Worm (Caenorhabditis elegans): ENCODE results near the gene K04G7.1.
"Not testable (repeated sequence)": the region's sequence is repeated elsewhere in the genome, so short reads cannot be mapped to it uniquely, and the experiment has no call there.

Gene K04G7.1

ce11 chrIII:7162065-7162762 is at the start of gene K04G7.1, which contains the start of gene syf-2:
Gene K04G7.1, plus strand, starts transcription at chrIII:7162712.
Gene syf-2, minus strand, starts transcription at chrIII:7162115.
- TF ChIP-seq unc-62 (GFP tag; optimal IDR thresholded peaks at IDR 0.05) = no peak

DNA sequence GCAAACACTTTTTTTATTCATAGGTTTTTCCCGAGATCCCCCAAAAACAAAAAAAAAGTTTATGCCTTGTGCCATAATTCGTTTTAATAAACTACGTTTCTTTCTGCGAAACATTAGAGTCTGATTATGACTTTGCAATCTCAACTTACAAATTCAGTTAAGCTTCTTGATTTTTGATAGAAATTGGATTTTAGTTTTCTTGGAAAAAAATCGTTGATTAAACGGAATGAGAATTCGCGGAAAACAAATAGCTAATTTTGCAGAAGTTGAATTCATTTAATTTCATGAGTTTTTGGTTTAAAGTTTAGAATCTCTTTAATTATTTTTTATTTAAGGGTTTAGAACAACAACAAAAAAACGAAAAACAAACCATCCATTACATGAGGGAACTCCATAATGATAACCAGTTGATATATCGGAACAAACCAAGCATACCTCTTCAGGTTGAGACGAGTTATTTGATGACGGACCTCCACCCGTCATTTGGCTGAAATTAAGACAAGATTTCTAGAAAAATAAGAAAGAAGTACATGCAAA is 47.5 kb upstream of the K04G7.1 start, which contains the start of gene nhr-10:
Gene nhr-10 (minus strand): TSS at position 487 of the 537 bp plus-strand sequence.
- TF ChIP-seq unc-62 (GFP tag; optimal IDR thresholded peaks at IDR 0.05) = no peak

- no peak for TF ChIP-seq unc-62 (GFP tag; optimal IDR thresholded peaks at IDR 0.05)
These were observed 45.8 kb upstream of the K04G7.1 start for ce11 chrIII:7116615-7117252.

ce11 chrIII:7120477-7120876 is 42.0 kb upstream of the K04G7.1 start:
- no peak for TF ChIP-seq unc-62 (GFP tag; optimal IDR thresholded peaks at IDR 0.05)

DNA sequence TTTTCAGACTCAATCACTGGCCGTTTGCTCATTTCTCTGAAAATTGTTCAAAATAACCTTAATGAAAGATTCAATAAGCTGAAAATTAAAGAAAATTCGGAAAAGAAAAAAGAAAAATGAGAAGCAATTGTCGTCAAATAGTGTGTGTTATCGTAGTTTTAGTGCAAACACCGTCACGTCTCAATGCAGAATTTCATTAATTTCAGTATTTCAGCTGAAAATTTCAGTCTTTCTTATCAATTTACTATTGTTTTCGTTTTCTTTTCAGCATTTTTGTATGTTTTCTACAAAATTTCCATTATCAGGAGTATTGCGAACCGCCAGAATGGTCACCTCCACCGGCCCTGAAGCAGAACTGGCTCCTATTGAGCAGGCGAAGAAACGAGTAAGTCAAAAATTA is 39.7 kb upstream of the K04G7.1 start, which contains the start of the genes B0280.9 and rpia-1:
Gene B0280.9 (minus strand): TSS at position 36 of the 400 bp plus-strand sequence.
Gene rpia-1 (plus strand): TSS at position 269 of the 400 bp plus-strand sequence.
- no peak for TF ChIP-seq unc-62 (GFP tag; optimal IDR thresholded peaks at IDR 0.05)

DNA sequence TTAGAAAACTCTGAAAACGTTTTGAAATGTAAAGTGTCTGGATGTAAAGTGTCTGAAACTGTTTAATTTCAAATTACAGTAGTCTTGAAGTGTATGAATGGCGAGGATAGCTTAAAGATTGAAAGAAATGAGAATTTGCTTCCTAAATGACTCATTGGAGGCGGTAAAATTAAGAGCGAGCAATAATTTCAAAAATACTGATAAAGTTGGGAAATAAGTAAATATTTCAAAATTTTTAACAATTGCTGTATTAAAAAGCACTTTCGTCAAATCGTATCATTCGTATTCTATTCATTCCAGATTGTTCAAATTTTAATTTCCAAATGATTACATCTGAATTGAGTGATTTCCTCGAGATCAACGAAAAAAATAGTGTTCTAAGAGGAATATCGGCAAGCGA is 38.1 kb upstream of the K04G7.1 start, which contains the start of gene B0280.2:
Gene B0280.2 (plus strand): TSS at position 301 of the 400 bp plus-strand sequence.
- TF ChIP-seq unc-62 (GFP tag; optimal IDR thresholded peaks at IDR 0.05) = no peak

ce11 chrIII:7128601-7129000 is 33.9 kb upstream of the K04G7.1 start, which contains the start of gene viro-2:
Gene viro-2, plus strand, starts transcription at chrIII:7128901.
- not testable (repeated sequence) for TF ChIP-seq unc-62 (GFP tag; optimal IDR thresholded peaks at IDR 0.05)

- TF ChIP-seq unc-62 (GFP tag; optimal IDR thresholded peaks at IDR 0.05) = no peak
These were observed 29.0 kb upstream of the K04G7.1 start, which contains the start of the genes pot-1 and ggtb-1 for ce11 chrIII:7133559-7133958. Gene pot-1, minus strand, starts transcription at chrIII:7133678. Gene ggtb-1, plus strand, starts transcription at chrIII:7133766.

ce11 chrIII:7136015-7136414 is 26.5 kb upstream of the K04G7.1 start, which contains the start of gene B0280.17:
Gene B0280.17, minus strand, starts transcription at chrIII:7136115.
- TF ChIP-seq unc-62 (GFP tag; optimal IDR thresholded peaks at IDR 0.05) = no peak

DNA sequence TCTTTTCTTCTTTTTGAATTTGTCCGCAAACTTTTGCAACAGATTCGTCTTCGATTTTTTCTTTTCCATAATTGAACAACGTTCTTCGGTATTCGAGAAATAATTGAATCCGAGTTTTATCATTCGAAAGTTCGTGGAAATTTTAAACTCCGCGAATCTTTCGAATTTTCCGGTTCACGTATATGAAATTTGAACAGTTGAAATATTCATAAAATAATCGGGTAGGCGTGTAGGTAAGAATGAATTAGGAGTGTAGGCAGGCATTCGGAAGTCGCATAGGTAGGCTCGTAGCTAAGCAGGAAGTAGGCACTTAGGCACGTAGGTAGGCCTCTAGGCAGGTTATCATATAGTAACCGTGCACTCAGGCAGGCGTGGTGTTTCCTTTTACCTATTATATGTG is 24.3 kb upstream of the K04G7.1 start, which contains the start of gene B0280.11:
Gene B0280.11 (minus strand): TSS at position 101 of the 400 bp plus-strand sequence.
- TF ChIP-seq unc-62 (GFP tag; optimal IDR thresholded peaks at IDR 0.05) = no peak

DNA sequence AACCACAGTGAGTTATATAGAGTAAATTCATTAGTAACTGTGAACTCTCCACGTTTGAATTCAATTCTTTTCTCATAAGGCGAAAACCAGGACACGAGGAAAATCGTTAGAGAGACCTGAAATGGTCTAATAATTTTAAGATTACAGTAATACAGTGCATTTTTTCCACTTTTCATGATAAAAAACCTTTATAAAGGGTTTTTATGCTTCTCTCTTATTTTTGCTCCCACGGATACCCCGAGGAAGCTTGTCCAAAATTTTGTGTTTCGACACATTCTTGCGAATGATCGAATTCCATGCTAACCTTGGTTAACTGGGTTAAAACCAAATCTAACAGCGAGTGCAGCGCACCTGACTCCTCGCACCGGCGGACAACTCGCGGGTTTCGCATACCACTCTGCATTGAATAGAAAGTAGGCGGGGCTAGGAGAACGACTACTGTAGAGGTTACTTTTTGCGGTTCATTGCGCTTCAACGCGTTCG is 22.2 kb upstream of the K04G7.1 start:
- no peak for TF ChIP-seq unc-62 (GFP tag; optimal IDR thresholded peaks at IDR 0.05)

DNA sequence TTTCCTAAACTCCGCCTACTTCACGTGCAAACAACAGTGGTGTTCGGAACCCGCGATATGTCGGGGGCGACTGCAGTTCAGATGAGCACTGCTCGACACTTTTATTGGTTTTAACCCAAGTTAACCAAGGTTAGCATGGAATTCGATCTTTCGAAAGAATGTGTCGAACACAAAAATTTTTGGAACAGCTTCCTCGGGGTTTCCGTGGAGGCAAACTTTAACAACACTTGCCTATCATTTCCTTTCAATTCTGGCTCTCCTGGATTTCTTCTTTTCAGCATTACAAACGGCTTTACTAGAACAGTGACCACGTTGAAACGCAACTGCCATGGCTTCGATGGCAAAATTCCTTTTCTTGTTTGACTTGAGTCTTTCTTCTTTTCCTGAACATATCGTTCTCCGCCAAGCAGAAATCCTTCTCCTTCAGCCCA is 21.2 kb upstream of the K04G7.1 start:
- no peak for TF ChIP-seq unc-62 (GFP tag; optimal IDR thresholded peaks at IDR 0.05)

DNA sequence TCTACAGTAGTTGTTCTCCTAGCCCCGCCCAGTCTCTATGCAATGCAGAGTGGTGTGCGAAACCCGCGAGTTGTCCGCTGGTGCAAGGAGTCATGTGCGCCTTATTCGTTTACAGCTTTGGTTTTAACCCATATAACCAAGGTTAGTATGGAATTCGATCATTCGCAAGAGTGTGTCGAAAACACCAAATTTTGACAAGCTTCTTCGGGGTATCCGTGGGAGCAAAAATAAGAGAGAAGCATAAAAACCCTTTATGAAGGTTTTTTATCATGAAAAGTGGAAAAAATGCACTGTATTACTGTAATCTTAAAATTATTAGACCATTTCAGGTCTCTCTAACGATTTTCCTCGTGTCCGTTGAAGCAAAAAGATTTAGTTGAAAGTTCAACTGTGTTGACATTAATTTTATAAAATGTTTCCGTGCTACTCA is 20.3 kb upstream of the K04G7.1 start:
- TF ChIP-seq unc-62 (GFP tag; optimal IDR thresholded peaks at IDR 0.05) = no peak

DNA sequence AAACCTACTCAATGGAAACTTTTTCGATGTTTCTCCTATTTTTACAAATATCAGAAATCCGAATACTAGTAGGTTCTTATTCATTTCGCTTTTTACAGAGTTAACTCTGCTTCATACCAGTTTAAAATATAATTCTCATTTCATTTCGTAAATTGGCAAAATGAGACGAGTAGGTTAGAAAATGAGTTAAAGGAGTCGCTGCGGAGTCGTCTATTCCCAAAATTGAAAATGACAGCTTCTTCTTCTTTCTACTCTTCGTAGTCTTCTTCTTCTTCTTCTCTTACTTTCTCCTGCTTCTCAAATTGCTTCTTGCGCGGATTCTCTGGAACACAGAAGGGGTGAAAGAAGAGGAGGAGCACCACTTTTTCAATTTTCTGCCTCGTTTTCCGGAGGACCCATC is 17.8 kb upstream of the K04G7.1 start, which contains the start of gene glr-2:
Gene glr-2 (minus strand): TSS at position 211 of the 400 bp plus-strand sequence.
- no peak for TF ChIP-seq unc-62 (GFP tag; optimal IDR thresholded peaks at IDR 0.05)

- no peak for TF ChIP-seq unc-62 (GFP tag; optimal IDR thresholded peaks at IDR 0.05)
These were observed 16.2 kb upstream of the K04G7.1 start for ce11 chrIII:7146341-7146740.

DNA sequence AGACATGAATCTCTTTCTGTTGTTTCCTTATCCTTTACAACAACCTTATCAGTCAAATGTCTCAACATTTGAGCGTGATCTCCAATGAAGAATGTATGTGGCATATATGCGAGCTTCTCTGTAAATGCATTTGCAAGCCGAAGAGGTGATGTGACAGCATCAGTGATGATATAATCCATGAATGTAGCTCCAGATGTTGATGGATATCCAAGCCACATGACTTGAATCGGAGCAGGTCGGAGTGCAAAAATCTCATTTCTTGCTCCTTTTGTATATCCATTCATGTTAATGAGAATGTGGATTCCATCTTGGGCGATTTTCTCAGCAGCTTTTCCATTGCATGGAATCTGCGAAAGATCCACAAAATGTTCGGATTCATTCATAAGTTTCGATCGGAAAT is 14.3 kb upstream of the K04G7.1 start:
- TF ChIP-seq unc-62 (GFP tag; optimal IDR thresholded peaks at IDR 0.05) = no peak
